Fruit fly (Drosophila melanogaster) whole organism, adult: ENCODE data around the gene baf.

Experiments
- CG11617 ChIP-seq: fragments of 200-800 bp; sonication (Bioruptor generic); optimal IDR thresholded peaks from 2 replicates; lab custom pipeline; 2017; ENCODE audit warnings: mild to moderate bottlenecking, missing biosample characterization, missing genetic modification reagents, missing genetic modification characterization
- CG12768 ChIP-seq: fragments of 200-800 bp; sonication (Bioruptor generic); optimal IDR thresholded peaks from 2 replicates; lab custom pipeline; 2017; ENCODE audit warnings: missing biosample characterization, missing genetic modification characterization, mild to moderate bottlenecking, moderate library complexity, missing genetic modification reagents
- CG14711 ChIP-seq: fragments of 200-800 bp; sonication (Bioruptor generic); optimal IDR thresholded peaks from 2 replicates; lab custom pipeline; 2018; ENCODE audit warnings: missing biosample characterization, mild to moderate bottlenecking, missing genetic modification characterization, moderate library complexity
- CG1620 ChIP-seq: fragments of 200-800 bp; sonication (Bioruptor generic); optimal IDR thresholded peaks from 2 replicates; lab custom pipeline; 2016; ENCODE audit warnings: missing biosample characterization, missing genetic modification characterization
- CG33017 ChIP-seq: fragments of 200-800 bp; sonication (Bioruptor generic); optimal IDR thresholded peaks from 2 replicates; lab custom pipeline; 2018; ENCODE audit warnings: missing biosample characterization, mild to moderate bottlenecking, missing genetic modification characterization, moderate library complexity
- CG5204 ChIP-seq: fragments of 200-800 bp; sonication (Bioruptor generic); optimal IDR thresholded peaks from 2 replicates; lab custom pipeline; 2016; ENCODE audit warnings: missing biosample characterization, missing genetic modification characterization
- CG7045 ChIP-seq: fragments of 200-800 bp; sonication (Bioruptor generic); optimal IDR thresholded peaks from 2 replicates; lab custom pipeline; 2017; ENCODE audit warnings: missing biosample characterization, mild to moderate bottlenecking, missing genetic modification characterization
- CG7101 ChIP-seq: fragments of 200-800 bp; sonication (Bioruptor generic); optimal IDR thresholded peaks from 2 replicates; lab custom pipeline; 2018; ENCODE audit warnings: missing biosample characterization, mild to moderate bottlenecking, missing genetic modification characterization, moderate library complexity
- Clk ChIP-seq: fragments of 200-800 bp; sonication (Bioruptor generic); optimal IDR thresholded peaks from 2 replicates; lab custom pipeline; 2017; ENCODE audit warnings: missing biosample characterization, missing genetic modification characterization
- Crg-1 ChIP-seq: fragments of 200-800 bp; sonication (Bioruptor generic); optimal IDR thresholded peaks from 2 replicates; lab custom pipeline; 2016; ENCODE audit warnings: missing biosample characterization, missing genetic modification characterization
- Hr96 ChIP-seq: fragments of 200-800 bp; sonication (Bioruptor generic); optimal IDR thresholded peaks from 2 replicates; lab custom pipeline; 2016; ENCODE audit warnings: missing biosample characterization, missing genetic modification characterization
- Mnt ChIP-seq: fragments of 200-800 bp; sonication (Bioruptor generic); optimal IDR thresholded peaks from 2 replicates; lab custom pipeline; 2016; ENCODE audit warnings: missing biosample characterization, mild to moderate bottlenecking, missing genetic modification characterization
- bab1 ChIP-seq: fragments of 200-800 bp; sonication (Bioruptor generic); optimal IDR thresholded peaks from 3 replicates; lab custom pipeline; 2019; ENCODE audit warnings: missing biosample characterization, mild to moderate bottlenecking, missing genetic modification characterization, moderate library complexity
- cic ChIP-seq: fragments of 200-800 bp; sonication (Bioruptor generic); optimal IDR thresholded peaks from 2 replicates; lab custom pipeline; 2017; ENCODE audit warnings: missing biosample characterization, mild to moderate bottlenecking, missing genetic modification characterization, moderate library complexity
- cnc ChIP-seq, 2 experiments: fragments of >200 bp; optimal IDR thresholded peaks; 2 replicates each; lab custom pipeline; 2017
- kay ChIP-seq: fragments of 200-800 bp; sonication (Bioruptor generic); peaks from one replicate; lab custom pipeline; 2016; ENCODE audit warnings: missing biosample characterization, missing genetic modification characterization, borderline replicate concordance
- ovo ChIP-seq: fragments of 200-800 bp; sonication (Bioruptor generic); optimal IDR thresholded peaks from 2 replicates; lab custom pipeline; 2016; ENCODE audit warnings: missing biosample characterization, missing genetic modification characterization
- pad ChIP-seq: fragments of 200-800 bp; sonication (Bioruptor generic); optimal IDR thresholded peaks from 3 replicates; lab custom pipeline; 2017; ENCODE audit warnings: missing biosample characterization, missing genetic modification characterization, mild to moderate bottlenecking, moderate library complexity, missing genetic modification reagents
- tj ChIP-seq: fragments of 200-800 bp; sonication (Bioruptor generic); optimal IDR thresholded peaks from 3 replicates; lab custom pipeline; 2017; ENCODE audit warnings: missing biosample characterization, mild to moderate bottlenecking, missing genetic modification characterization, moderate library complexity
- toe ChIP-seq: fragments of 200-800 bp; sonication (Bioruptor generic); optimal IDR thresholded peaks from 2 replicates; lab custom pipeline; 2016; ENCODE audit warnings: missing biosample characterization, missing genetic modification characterization

baf gene

dm6 chr2L:8010602-8011455, 18.4 kb upstream of the baf start, which contains the start of the genes Glyat and Tg:
Gene Glyat (minus strand): TSS chr2L:8010652.
Gene Tg (plus strand): TSS chr2L:8011405.
- TF ChIP-seq tj: peak; percentile 40
- peak; percentile 7 for TF ChIP-seq kay (GFP tag; lab: Kevin White, UChicago)
- no peak for TF ChIP-seq CG1620 (GFP tag; lab: Kevin White, UChicago)
- no peak for TF ChIP-seq toe (GFP tag; lab: Kevin White, UChicago)

dm6 chr2L:8012551-8012950, 16.7 kb upstream of the baf start:
- TF ChIP-seq bab1 (GFP tag; lab: Kevin White, UChicago): no peak
- no peak for TF ChIP-seq pad (GFP tag; lab: Kevin White, UChicago)
- no peak for TF ChIP-seq ovo
- no peak for TF ChIP-seq CG7101 (tag; lab: Kevin White, UChicago)
- TF ChIP-seq CG14711 (tag; lab: Kevin White, UChicago): no peak
- no peak for TF ChIP-seq Hr96 (GFP tag; lab: Kevin White, UChicago)
- no peak for TF ChIP-seq cnc (optimal IDR thresholded peaks at IDR 0.05; lab: Kevin White, UChicago)
- no peak for TF ChIP-seq CG33017
- TF ChIP-seq tj: no peak
- no peak for TF ChIP-seq toe (GFP tag; lab: Kevin White, UChicago)
- no peak for TF ChIP-seq cic
- TF ChIP-seq kay (GFP tag; lab: Kevin White, UChicago): no peak
- TF ChIP-seq CG11617: no peak
- TF ChIP-seq CG5204 (GFP tag; lab: Kevin White, UChicago): no peak

- TF ChIP-seq CG33017: no peak
- no peak for TF ChIP-seq ovo
- no peak for TF ChIP-seq Crg-1 (GFP tag; lab: Kevin White, UChicago)
- TF ChIP-seq pad (GFP tag; lab: Kevin White, UChicago): no peak
- no peak for TF ChIP-seq cnc (optimal IDR thresholded peaks at IDR 0.05; lab: Kevin White, UChicago)
- no peak for TF ChIP-seq tj
- no peak for TF ChIP-seq CG5204 (GFP tag; lab: Kevin White, UChicago)
- no peak for TF ChIP-seq CG12768
- no peak for TF ChIP-seq Clk (GFP tag; lab: Kevin White, UChicago)
- TF ChIP-seq CG1620 (GFP tag; lab: Kevin White, UChicago): no peak
- TF ChIP-seq CG7045 (GFP tag; lab: Kevin White, UChicago): no peak
- no peak for TF ChIP-seq CG7101 (tag; lab: Kevin White, UChicago)
- no peak for TF ChIP-seq Hr96 (GFP tag; lab: Kevin White, UChicago)
These were observed 4.9 kb upstream of the baf start for dm6 chr2L:8024325-8024724.

- TF ChIP-seq CG5204 (GFP tag; lab: Kevin White, UChicago) (no peak), Hr96 (GFP tag; lab: Kevin White, UChicago) (no peak), cnc (optimal IDR thresholded peaks at IDR 0.05; lab: Kevin White, UChicago) (no peak)
These were observed 840 bp downstream of the baf start for dm6 chr2L:8030102-8030501.

- peak; percentile 57 for TF ChIP-seq CG14711 (tag; lab: Kevin White, UChicago)
- no peak for TF ChIP-seq ovo
- TF ChIP-seq CG11617: peak; percentile 12
- no peak for TF ChIP-seq kay (GFP tag; lab: Kevin White, UChicago)
- no peak for TF ChIP-seq CG5204 (GFP tag; lab: Kevin White, UChicago)
- no peak for TF ChIP-seq Clk (GFP tag; lab: Kevin White, UChicago)
- TF ChIP-seq Hr96 (GFP tag; lab: Kevin White, UChicago): no peak
- peak; percentile 4 for TF ChIP-seq CG33017
- TF ChIP-seq bab1 (GFP tag; lab: Kevin White, UChicago): peak; percentile 32
- peak; percentile 64 for TF ChIP-seq pad (GFP tag; lab: Kevin White, UChicago)
- TF ChIP-seq Crg-1 (GFP tag; lab: Kevin White, UChicago): no peak
- no peak for TF ChIP-seq cnc (optimal IDR thresholded peaks at IDR 0.05; lab: Kevin White, UChicago)
- TF ChIP-seq CG7045 (GFP tag; lab: Kevin White, UChicago): no peak
- no peak for TF ChIP-seq CG1620 (GFP tag; lab: Kevin White, UChicago)
- TF ChIP-seq CG12768: peak; percentile 41
- TF ChIP-seq cic: peak; percentile 30
- TF ChIP-seq toe (GFP tag; lab: Kevin White, UChicago): no peak
- TF ChIP-seq CG7101 (tag; lab: Kevin White, UChicago): no peak
- TF ChIP-seq Mnt (GFP tag; lab: Kevin White, UChicago): peak; percentile 65
- peak; percentile 39 for TF ChIP-seq tj
These were observed 1.5 kb downstream of the baf start, which contains the start of gene Cka for dm6 chr2L:8030693-8031210. Gene Cka (plus strand): TSS chr2L:8030721.

- TF ChIP-seq CG7045 (GFP tag; lab: Kevin White, UChicago) (no peak), toe (GFP tag; lab: Kevin White, UChicago) (no peak), Clk (GFP tag; lab: Kevin White, UChicago) (no peak), bab1 (GFP tag; lab: Kevin White, UChicago) (peak; percentile 22), CG5204 (GFP tag; lab: Kevin White, UChicago) (no peak), Mnt (GFP tag; lab: Kevin White, UChicago) (no peak), Hr96 (GFP tag; lab: Kevin White, UChicago) (no peak), CG12768 (peak; percentile 36), kay (GFP tag; lab: Kevin White, UChicago) (no peak), Crg-1 (GFP tag; lab: Kevin White, UChicago) (no peak), cic (peak; percentile 29), CG33017 (no peak), cnc (optimal IDR thresholded peaks at IDR 0.05; lab: Kevin White, UChicago) (no peak), tj (no peak), CG1620 (GFP tag; lab: Kevin White, UChicago) (no peak), pad (GFP tag; lab: Kevin White, UChicago) (peak; percentile 72), CG7101 (tag; lab: Kevin White, UChicago) (peak; percentile 1), CG14711 (tag; lab: Kevin White, UChicago) (peak; percentile 74), ovo (no peak), CG11617 (no peak)
These were observed 2.3 kb downstream of the baf start for dm6 chr2L:8031588-8031987.
